Fruit fly (Drosophila melanogaster) whole organism, embryonic: Measurements from ENCODE around the gene Tsf1.

Source experiments
- CG31388 ChIP-seq: fragments of 200-800 bp; sonication (Bioruptor generic); optimal IDR thresholded peaks from 2 replicates; lab custom pipeline; 2016; ENCODE audit warnings: missing biosample characterization, missing genetic modification characterization
- Gsc ChIP-seq: fragments of 200-800 bp; sonication (Bioruptor generic); IDR thresholded peaks from 2 replicates; pipeline ENCODE4 v1.3.6; 2022; ENCODE audit warnings: missing biosample characterization, missing genetic modification characterization
- HHEX ChIP-seq: fragments of 200-800 bp; sonication (Bioruptor generic); optimal IDR thresholded peaks from 3 replicates; lab custom pipeline; 2017; ENCODE audit warnings: missing biosample characterization, mild to moderate bottlenecking, missing genetic modification characterization, missing genetic modification reagents
- Lpt ChIP-seq: fragments of >200 bp; optimal IDR thresholded peaks from 2 replicates; lab custom pipeline; 2018; ENCODE audit warnings: missing biosample characterization, missing genetic modification characterization
- NK7.1 ChIP-seq: fragments of 200-800 bp; sonication (Bioruptor generic); optimal IDR thresholded peaks from 3 replicates; lab custom pipeline; 2016; ENCODE audit warnings: missing biosample characterization, missing genetic modification characterization
- Neu2 ChIP-seq: fragments of 200-800 bp; sonication (Bioruptor generic); optimal IDR thresholded peaks from 3 replicates; lab custom pipeline; 2016; ENCODE audit warnings: missing biosample characterization, missing genetic modification characterization, borderline replicate concordance
- crol ChIP-seq: fragments of 200-800 bp; sonication (Bioruptor generic); IDR thresholded peaks from 2 replicates; pipeline ENCODE4 v1.3.6; 2022; ENCODE audit warnings: missing biosample characterization, missing genetic modification characterization
- prd ChIP-seq, 3 experiments: fragments of >200 bp in 2 of 3; fragments of 200-800 bp in 1 of 3; sonication (Bioruptor generic) in 1 of 3; optimal IDR thresholded peaks in 2 of 3; IDR thresholded peaks in 1 of 3; 2 replicates in 2 of 3; 3 replicates in 1 of 3; pipeline versions ENCODE4 v1.3.6 to Lab custom; 2017 to 2022; ENCODE audit warnings: missing biosample characterization in 1 of 3, missing genetic modification characterization in 1 of 3
- run ChIP-seq: fragments of 200-800 bp; sonication (Bioruptor generic); optimal IDR thresholded peaks from 3 replicates; lab custom pipeline; 2018; ENCODE audit warnings: missing biosample characterization, mild to moderate bottlenecking, missing genetic modification characterization
- ssp ChIP-seq: fragments of 200-800 bp; sonication (Bioruptor generic); IDR thresholded peaks from 2 replicates; pipeline ENCODE4 v1.3.6; 2022; ENCODE audit warnings: missing biosample characterization, missing genetic modification characterization
- tin ChIP-seq: fragments of 200-800 bp; sonication (Bioruptor generic); optimal IDR thresholded peaks from 3 replicates; lab custom pipeline; 2016; ENCODE audit warnings: missing biosample characterization, missing genetic modification characterization
- ttk ChIP-seq: fragments of 200-800 bp; sonication (Bioruptor generic); IDR thresholded peaks from 2 replicates; pipeline ENCODE4 v2.1.2; 2022; ENCODE audit warnings: missing biosample characterization, missing genetic modification characterization
- unpg ChIP-seq: fragments of 200-800 bp; sonication (Bioruptor generic); optimal IDR thresholded peaks from 3 replicates; lab custom pipeline; 2018; ENCODE audit warnings: missing biosample characterization, mild to moderate bottlenecking, missing genetic modification characterization, moderate library complexity

DNA sequence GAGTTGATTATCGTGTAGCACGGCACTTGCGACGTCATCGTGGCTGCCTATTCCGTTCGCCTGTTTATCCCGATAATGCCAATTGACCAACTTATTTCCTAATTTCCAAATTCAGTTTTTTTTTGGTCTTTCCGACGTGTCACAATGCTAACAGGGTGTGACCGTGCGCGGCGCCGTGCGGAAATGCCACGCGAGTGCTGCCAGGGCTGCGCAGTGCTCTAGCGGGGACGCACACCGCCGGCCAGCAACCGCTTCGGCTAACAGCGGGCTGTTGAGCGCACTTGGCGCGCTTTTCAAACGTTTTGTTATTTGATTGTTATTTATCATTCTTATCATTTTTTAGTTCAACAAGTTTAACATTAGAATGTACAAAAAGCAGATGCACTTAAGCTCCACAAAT lies 1.8 kb upstream of the Tsf1 start, which contains the start of gene betaCOP:
- TF ChIP-seq CG31388 (no peak), Neu2 (no peak), NK7.1 (no peak), prd (optimal IDR thresholded peaks at IDR 0.05; lab: Kevin White, UChicago) (no peak), prd (GFP tag; IDR thresholded peaks at IDR 0.05; lab: Robert Waterston, UW) (0 out of 3 replicates have a peak, but pooled peaks have one; percentile 11), crol (GFP tag; lab: Robert Waterston, UW) (no peak), run (tag; lab: Kevin White, UChicago) (no peak), ttk (GFP tag; lab: Robert Waterston, UW) (no peak), Gsc (GFP tag; lab: Robert Waterston, UW) (no peak), Lpt (GFP tag; lab: Kevin White, UChicago) (no peak), ssp (GFP tag; lab: Robert Waterston, UW) (no peak), HHEX (GFP tag; lab: Kevin White, UChicago) (no peak), tin (GFP tag; lab: Kevin White, UChicago) (no peak), unpg (GFP tag; lab: Kevin White, UChicago) (no peak)
